Worm (Caenorhabditis elegans): ENCODE results near the gene ugt-61.

Gene ugt-61

DNA sequence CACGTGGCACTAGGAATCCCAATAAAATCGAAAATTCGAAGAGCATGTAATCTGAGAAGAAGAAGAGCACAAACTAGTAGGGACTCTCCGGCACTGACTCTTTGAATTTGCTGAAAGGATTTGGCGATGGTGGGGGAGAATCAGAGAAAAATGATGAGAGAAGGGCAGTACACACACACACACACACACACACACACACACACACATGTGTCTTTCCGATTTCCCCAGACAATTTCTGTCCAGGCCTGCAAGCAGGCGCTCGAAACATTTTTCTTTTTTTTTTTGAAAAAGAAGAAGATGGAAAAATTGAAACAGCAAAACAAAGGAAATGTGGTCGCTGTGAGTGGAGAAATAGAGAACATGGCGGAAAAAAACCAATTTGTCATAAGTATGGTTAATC, 12.1 kb upstream of the ugt-61 start, which contains the start of gene tig-2 (continued):
- TF ChIP-seq spr-3 (GFP tag; optimal IDR thresholded peaks at IDR 0.05) (no peak), ztf-11 (tag; optimal IDR thresholded peaks at IDR 0.05) (no peak), nhr-42 (GFP tag; IDR thresholded peaks at IDR 0.05) (no peak), F10B5.3 (tag; optimal IDR thresholded peaks at IDR 0.05) (no peak), dmd-9 (GFP tag; IDR thresholded peaks at IDR 0.05) (no peak), Y105C5A.15 (GFP tag; IDR thresholded peaks at IDR 0.05) (no peak), T20F7.1 (GFP tag; optimal IDR thresholded peaks at IDR 0.05) (no peak), T26A8.4 (GFP tag; IDR thresholded peaks at IDR 0.05) (no peak), lsy-2 (tag; optimal IDR thresholded peaks at IDR 0.05) (peak in 1 of 2 experiments; percentile 29), Y75B8A.6 (GFP tag; IDR thresholded peaks at IDR 0.05) (no peak), ama-1 (optimal IDR thresholded peaks at IDR 0.05) (no peak), gei-8 (GFP tag; optimal IDR thresholded peaks at IDR 0.05) (no peak), tra-1 (GFP tag; IDR thresholded peaks at IDR 0.05) (no peak), F49E8.2 (tag; optimal IDR thresholded peaks at IDR 0.05; ENCODE audit: borderline replicate concordance) (no peak), jun-1 (tag; optimal IDR thresholded peaks at IDR 0.05) (no peak), lin-15B (tag; optimal IDR thresholded peaks at IDR 0.05) (no peak), nhr-111 (GFP tag; optimal IDR thresholded peaks at IDR 0.05) (no peak), ctbp-1 (GFP tag; IDR thresholded peaks at IDR 0.05) (0 out of 2 replicates have a peak, but pooled peaks have one; percentile 11)

ce11 chrV:4731154-4731961, 10.9 kb upstream of the ugt-61 start, which contains the start of gene F39G3.3:
TSS of gene F39G3.3 (plus strand) at chrV:4731911.
- TF ChIP-seq pha-4 (GFP tag; IDR thresholded peaks at IDR 0.05) = 0 out of 2 replicates have a peak, but pooled peaks have one; percentile 64
- no peak for TF ChIP-seq pha-4 (tag; optimal IDR thresholded peaks at IDR 0.05)
- no peak for TF ChIP-seq mxl-2 (GFP tag; conservative IDR thresholded peaks at IDR 0.05)
- TF ChIP-seq nhr-10 (tag; optimal IDR thresholded peaks at IDR 0.05) = no peak
- no peak for TF ChIP-seq daf-19 (GFP tag; conservative IDR thresholded peaks at IDR 0.05)
- TF ChIP-seq cey-2 (tag; optimal IDR thresholded peaks at IDR 0.05; ENCODE audit: borderline replicate concordance, insufficient read depth) = no peak
- peak; percentile 10 for TF ChIP-seq nhr-6 (tag; optimal IDR thresholded peaks at IDR 0.05)
- TF ChIP-seq unc-39 (tag; optimal IDR thresholded peaks at IDR 0.05) = no peak
- TF ChIP-seq mxl-3 (GFP tag; optimal IDR thresholded peaks at IDR 0.05) = no peak
- no peak for TF ChIP-seq gei-8 (GFP tag; optimal IDR thresholded peaks at IDR 0.05)
- no peak for TF ChIP-seq tra-1 (GFP tag; IDR thresholded peaks at IDR 0.05)
- TF ChIP-seq ceh-82 (tag; optimal IDR thresholded peaks at IDR 0.05) = no peak
- TF ChIP-seq dpl-1 (GFP tag; optimal IDR thresholded peaks at IDR 0.05) = peak; percentile 30
- no peak for TF ChIP-seq tag-97 (GFP tag; IDR thresholded peaks at IDR 0.05)
- no peak for TF ChIP-seq nhr-11 (tag; optimal IDR thresholded peaks at IDR 0.05)
- no peak for TF ChIP-seq ceh-32 (tag; optimal IDR thresholded peaks at IDR 0.05; ENCODE audit: poor library complexity)
- no peak for TF ChIP-seq lir-3 (tag; optimal IDR thresholded peaks at IDR 0.05)
- TF ChIP-seq egl-27 (tag; optimal IDR thresholded peaks at IDR 0.05) = no peak
- TF ChIP-seq hlh-30 (tag; optimal IDR thresholded peaks at IDR 0.05; ENCODE audit: insufficient read depth) = peak; percentile 45
- no peak for TF ChIP-seq lin-39 (tag; optimal IDR thresholded peaks at IDR 0.05)
- peak; percentile 58 for TF ChIP-seq duxl-1 (tag; optimal IDR thresholded peaks at IDR 0.05; ENCODE audit: poor library complexity)
- TF ChIP-seq php-3 (GFP tag; IDR thresholded peaks at IDR 0.05) = no peak
- TF ChIP-seq unc-62 (GFP tag; optimal IDR thresholded peaks at IDR 0.05 in 1 of 2) = no peak
- no peak for TF ChIP-seq unc-62 (tag; optimal IDR thresholded peaks at IDR 0.05)
- no peak for TF ChIP-seq spr-1 (tag; optimal IDR thresholded peaks at IDR 0.05)
- TF ChIP-seq unc-130 (GFP tag; optimal IDR thresholded peaks at IDR 0.05) = peak; percentile 68
- peak; percentile 82 for TF ChIP-seq aha-1 (tag)
- TF ChIP-seq nhr-48 (tag; optimal IDR thresholded peaks at IDR 0.05) = no peak
- TF ChIP-seq madf-9 (GFP tag; conservative IDR thresholded peaks at IDR 0.05) = no peak
- no peak for TF ChIP-seq aly-2 (tag; optimal IDR thresholded peaks at IDR 0.05)
- no peak for TF ChIP-seq nhr-111 (GFP tag; optimal IDR thresholded peaks at IDR 0.05)
- TF ChIP-seq daf-16 (GFP tag; optimal IDR thresholded peaks at IDR 0.05) = peak in 1 of 2 experiments; percentile 2
- TF ChIP-seq daf-16 (tag; optimal IDR thresholded peaks at IDR 0.05) = peak; percentile 59
- no peak for TF ChIP-seq Y48G9A.11 (GFP tag; IDR thresholded peaks at IDR 0.05)
- no peak for TF ChIP-seq nhr-41 (GFP tag; IDR thresholded peaks at IDR 0.05)

Measured in whole organism, L4 larva.